Fruit fly (Drosophila melanogaster): ENCODE results near the gene Arp3.

The Arp3 gene

dm6 chr3L:8128396-8129050, 12.8 kb upstream of the Arp3 start:
- TF ChIP-seq OdsH (GFP tag; optimal IDR thresholded peaks at IDR 0.05) = peak; percentile 12
- peak; percentile 60 for TF ChIP-seq HLH106 (tag; optimal IDR thresholded peaks at IDR 0.05)
- peak; percentile 44 for TF ChIP-seq h (GFP tag; optimal IDR thresholded peaks at IDR 0.05)
- TF ChIP-seq br (GFP tag; optimal IDR thresholded peaks at IDR 0.05) = no peak
- TF ChIP-seq tai (GFP tag; optimal IDR thresholded peaks at IDR 0.05) = no peak
- TF ChIP-seq Vsx2 (GFP tag; optimal IDR thresholded peaks at IDR 0.05; ENCODE audit: partially characterized antibody) = peak; percentile 23
- TF ChIP-seq Hnf4 (GFP tag; optimal IDR thresholded peaks at IDR 0.05) = peak; percentile 89
- no peak for TF ChIP-seq foxo (GFP tag; optimal IDR thresholded peaks at IDR 0.05)
- TF ChIP-seq dmrt93B (GFP tag; optimal IDR thresholded peaks at IDR 0.05) = no peak
- TF ChIP-seq Sp1 (GFP tag; optimal IDR thresholded peaks at IDR 0.05) = no peak
- peak; percentile 50 for TF ChIP-seq Hr83 (GFP tag; optimal IDR thresholded peaks at IDR 0.05; ENCODE audit: poor library complexity, severe bottlenecking)
- TF ChIP-seq Rel (GFP tag; optimal IDR thresholded peaks at IDR 0.05) = no peak
- TF ChIP-seq Rel (tag; optimal IDR thresholded peaks at IDR 0.05) = peak; percentile 91
- TF ChIP-seq dl (GFP tag; optimal IDR thresholded peaks at IDR 0.05; ENCODE audit: insufficient read depth in 1 of 2, partially characterized antibody in 2 of 2) = no peak

- TF ChIP-seq ey (GFP tag; optimal IDR thresholded peaks at IDR 0.05) = peak; percentile 83
- TF ChIP-seq psq (GFP tag; optimal IDR thresholded peaks at IDR 0.05) = peak; percentile 91
- no peak for TF ChIP-seq tai (GFP tag; optimal IDR thresholded peaks at IDR 0.05)
- TF ChIP-seq rgr (GFP tag; optimal IDR thresholded peaks at IDR 0.05) = peak; percentile 95
- TF ChIP-seq Dfd (GFP tag; optimal IDR thresholded peaks at IDR 0.05) = no peak
- no peak for TF ChIP-seq Hr78 (GFP tag; optimal IDR thresholded peaks at IDR 0.05)
- peak; percentile 75 for TF ChIP-seq dsf (GFP tag; optimal IDR thresholded peaks at IDR 0.05; ENCODE audit: borderline replicate concordance)
- TF ChIP-seq OdsH (GFP tag; optimal IDR thresholded peaks at IDR 0.05) = peak; percentile 88
- TF ChIP-seq sage (GFP tag; optimal IDR thresholded peaks at IDR 0.05) = peak; percentile 80
- peak; percentile 67 for TF ChIP-seq CG32264 (GFP tag; optimal IDR thresholded peaks at IDR 0.05)
- peak; percentile 87 for TF ChIP-seq Hnf4 (GFP tag; optimal IDR thresholded peaks at IDR 0.05)
- TF ChIP-seq HLH106 (tag; optimal IDR thresholded peaks at IDR 0.05) = peak; percentile 95
- TF ChIP-seq usp (GFP tag; optimal IDR thresholded peaks at IDR 0.05) = no peak
- peak; percentile 91 for TF ChIP-seq CG9705 (GFP tag; optimal IDR thresholded peaks at IDR 0.05)
- no peak for TF ChIP-seq Abd-B (GFP tag; optimal IDR thresholded peaks at IDR 0.05)
- peak; percentile 92 for TF ChIP-seq Sp1 (GFP tag; optimal IDR thresholded peaks at IDR 0.05)
- peak; percentile 87 for TF ChIP-seq dmrt93B (GFP tag; optimal IDR thresholded peaks at IDR 0.05)
- TF ChIP-seq Mio (GFP tag; optimal IDR thresholded peaks at IDR 0.05) = no peak
- TF ChIP-seq foxo (GFP tag; optimal IDR thresholded peaks at IDR 0.05) = peak in 1 of 2 experiments; percentile 95
- peak; percentile 90 for TF ChIP-seq Vsx2 (GFP tag; optimal IDR thresholded peaks at IDR 0.05; ENCODE audit: partially characterized antibody)
- TF ChIP-seq Hr83 (GFP tag; optimal IDR thresholded peaks at IDR 0.05; ENCODE audit: poor library complexity, severe bottlenecking) = no peak
- TF ChIP-seq pan (optimal IDR thresholded peaks at IDR 0.05) = no peak
- peak; percentile 39 for TF ChIP-seq Myc (optimal IDR thresholded peaks at IDR 0.05)
- TF ChIP-seq woc (GFP tag; optimal IDR thresholded peaks at IDR 0.05) = no peak
- TF ChIP-seq Jra (GFP tag; optimal IDR thresholded peaks at IDR 0.05) = peak; percentile 83
- peak; percentile 83 for TF ChIP-seq Rel (GFP tag; optimal IDR thresholded peaks at IDR 0.05)
- TF ChIP-seq Rel (tag; optimal IDR thresholded peaks at IDR 0.05) = peak; percentile 84
- peak; percentile 83 for TF ChIP-seq br (GFP tag; optimal IDR thresholded peaks at IDR 0.05)
- TF ChIP-seq jim (GFP tag; optimal IDR thresholded peaks at IDR 0.05) = peak; percentile 28
- no peak for TF ChIP-seq brk (GFP tag; optimal IDR thresholded peaks at IDR 0.05)
- peak; percentile 32 for TF ChIP-seq Dif (GFP tag; optimal IDR thresholded peaks at IDR 0.05; ENCODE audit: partially characterized antibody)
- peak; percentile 85 for TF ChIP-seq sv (GFP tag; optimal IDR thresholded peaks at IDR 0.05)
- peak; percentile 91 for TF ChIP-seq h (GFP tag; optimal IDR thresholded peaks at IDR 0.05)
- no peak for TF ChIP-seq dl (GFP tag; optimal IDR thresholded peaks at IDR 0.05; ENCODE audit: insufficient read depth in 1 of 2, partially characterized antibody in 2 of 2)
- no peak for TF ChIP-seq N (GFP tag; optimal IDR thresholded peaks at IDR 0.05)
- TF ChIP-seq CrebA (GFP tag; optimal IDR thresholded peaks at IDR 0.05; ENCODE audit: borderline replicate concordance) = no peak
- no peak for TF ChIP-seq lola (GFP tag; optimal IDR thresholded peaks at IDR 0.05)
- TF ChIP-seq GATAd (GFP tag; optimal IDR thresholded peaks at IDR 0.05) = peak; percentile 80
- peak; percentile 90 for TF ChIP-seq fru (GFP tag; optimal IDR thresholded peaks at IDR 0.05)
Observed at dm6 chr3L:8127712-8128210, 12.1 kb upstream of the Arp3 start, which contains the start of the genes Cds and Uba2. Cds (plus strand) TSS chr3L:8127762. Uba2 (minus strand) TSS chr3L:8127818.
